Worm (Caenorhabditis elegans) whole organism, L1 larva: ENCODE results near the gene Y73C8C.8.

Experiments
- C34B4.2 ChIP-seq: sonication (generic microtip); optimal IDR thresholded peaks from 2 replicates; lab custom pipeline; 2017; ENCODE audit warnings: mild to moderate bottlenecking, missing genetic modification characterization, missing compliant biosample characterization
- aly-2 ChIP-seq: fragments of 150-350 bp; optimal IDR thresholded peaks from 2 replicates; lab custom pipeline; 2014; ENCODE audit warnings: missing biosample characterization, missing genetic modification characterization
- ama-1 ChIP-seq: fragments of 150-350 bp; optimal IDR thresholded peaks from 2 replicates; lab custom pipeline; 2014
- ceh-82 ChIP-seq, 3 experiments: fragments of 150-350 bp in 1 of 3; sonication (generic microtip) in 2 of 3; optimal IDR thresholded peaks; 2 replicates each; lab custom pipeline; 2014 to 2017; ENCODE audit warnings: missing biosample characterization in 3 of 3, missing genetic modification characterization in 3 of 3
- dpl-1 ChIP-seq, 3 experiments: fragments of 150-350 bp in 2 of 3; sonication (generic microtip) in 1 of 3; optimal IDR thresholded peaks; 2 replicates each; lab custom pipeline; 2014 to 2017; ENCODE audit warnings: missing biosample characterization in 3 of 3, missing genetic modification characterization in 3 of 3, missing genetic modification reagents in 3 of 3
- elt-2 ChIP-seq: sonication (generic microtip); optimal IDR thresholded peaks from 2 replicates; lab custom pipeline; 2016; ENCODE audit warnings: missing genetic modification characterization, mild to moderate bottlenecking, inconsistent platforms, missing compliant biosample characterization, missing genetic modification reagents
- lin-35 ChIP-seq, 2 experiments: fragments of 150-350 bp; optimal IDR thresholded peaks; 2 replicates each; lab custom pipeline; 2014; ENCODE audit warnings: missing biosample characterization in 2 of 2, missing genetic modification characterization in 2 of 2, missing genetic modification reagents in 2 of 2
- lir-3 ChIP-seq: sonication (generic microtip); optimal IDR thresholded peaks from 2 replicates; lab custom pipeline; 2016; ENCODE audit warnings: mild to moderate bottlenecking, missing genetic modification characterization, moderate library complexity, missing compliant biosample characterization; ENCODE audit not compliant: poor library complexity
- lsy-2 ChIP-seq, 2 experiments: fragments of 150-350 bp; optimal IDR thresholded peaks; 2 replicates each; lab custom pipeline; 2014; ENCODE audit warnings: missing biosample characterization in 2 of 2, missing genetic modification characterization in 2 of 2
- mdl-1 ChIP-seq, 2 experiments: fragments of 150-350 bp; optimal IDR thresholded peaks; 2 replicates each; lab custom pipeline; 2014 to 2017; ENCODE audit warnings: missing biosample characterization in 2 of 2, missing genetic modification characterization in 2 of 2, inconsistent platforms in 1 of 2
- mep-1 ChIP-seq: fragments of 150-350 bp; optimal IDR thresholded peaks from 2 replicates; lab custom pipeline; 2014; ENCODE audit warnings: missing biosample characterization, missing genetic modification characterization
- rnt-1 ChIP-seq: sonication (generic microtip); optimal IDR thresholded peaks from 2 replicates; lab custom pipeline; 2016; ENCODE audit warnings: mild to moderate bottlenecking, missing genetic modification characterization, moderate library complexity, missing compliant biosample characterization

DNA sequence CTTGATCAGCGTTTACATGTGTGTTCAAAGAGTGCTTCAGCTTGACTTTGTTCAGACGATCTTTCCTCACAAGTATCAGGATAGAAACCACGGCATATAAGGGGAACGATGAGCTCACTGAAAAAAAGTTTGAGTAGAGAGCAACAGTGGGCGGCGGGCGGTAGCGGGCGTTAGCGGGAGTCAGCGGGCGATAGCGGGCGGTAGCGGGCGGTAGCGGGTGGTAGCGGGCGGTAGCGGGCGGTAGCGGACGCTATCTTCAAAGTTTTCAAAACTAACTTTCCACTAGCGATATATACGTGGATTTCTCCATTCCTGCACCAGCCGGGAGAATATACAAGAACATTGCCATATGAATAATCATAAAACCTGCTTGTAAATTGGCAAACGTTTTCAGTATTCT is 31.6 kb upstream of the Y73C8C.8 start:
- TF ChIP-seq aly-2 (tag; lab: Kevin White, UChicago) (no peak), lin-35 (GFP tag; optimal IDR thresholded peaks at IDR 0.05; lab: Kevin White, UChicago) (no peak), dpl-1 (GFP tag; optimal IDR thresholded peaks at IDR 0.05; lab: Kevin White, UChicago) (no peak), C34B4.2 (no peak), elt-2 (tag; lab: Kevin White, UChicago) (no peak), rnt-1 (tag; lab: Kevin White, UChicago) (no peak), mep-1 (tag; lab: Kevin White, UChicago) (no peak), lsy-2 (tag; optimal IDR thresholded peaks at IDR 0.05; lab: Kevin White, UChicago) (no peak), mdl-1 (tag; optimal IDR thresholded peaks at IDR 0.05; lab: Kevin White, UChicago) (no peak), ceh-82 (tag; optimal IDR thresholded peaks at IDR 0.05; lab: Kevin White, UChicago) (no peak), ama-1 (lab: Kevin White, UChicago) (no peak), lir-3 (tag; lab: Kevin White, UChicago) (no peak)
